Worm (Caenorhabditis elegans): Measurements from ENCODE around the gene F59B8.1.

DNA sequence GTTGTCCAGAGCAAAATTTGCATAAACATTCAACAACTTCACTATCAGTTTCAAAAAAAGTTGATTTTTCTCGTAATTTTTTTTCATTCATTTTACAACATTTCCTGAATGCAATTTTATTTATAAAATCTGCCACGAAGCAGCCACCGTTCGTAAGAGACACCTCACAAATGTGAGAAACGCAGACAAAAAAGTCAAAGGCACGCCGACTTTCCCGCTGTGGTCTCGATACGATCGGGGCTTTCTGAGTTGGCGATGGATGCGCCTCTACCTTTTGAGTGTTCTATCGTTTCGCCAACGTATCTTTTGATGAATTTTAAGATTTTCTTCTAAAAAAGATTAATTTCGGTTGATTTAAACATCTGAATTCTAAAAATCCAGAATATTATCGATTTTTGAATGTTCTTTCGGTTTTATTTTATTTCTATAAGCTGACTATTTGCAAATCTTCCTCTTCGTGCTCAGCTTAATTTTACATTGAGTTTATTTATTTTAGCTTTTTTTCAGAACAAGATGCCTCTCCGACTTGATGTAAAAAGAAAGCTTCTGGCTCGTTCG, 31.2 kb downstream of the F59B8.1 start, which contains the start of gene copb-2:
- no peak for TF ChIP-seq klf-2 (GFP tag; conservative IDR thresholded peaks at IDR 0.05)
- no peak for TF ChIP-seq cog-1 (tag; optimal IDR thresholded peaks at IDR 0.05)
- TF ChIP-seq ztf-29 (GFP tag; IDR thresholded peaks at IDR 0.05): no peak
- TF ChIP-seq T22C8.4 (GFP tag; IDR thresholded peaks at IDR 0.05): no peak
- no peak for TF ChIP-seq ref-1 (GFP tag; conservative IDR thresholded peaks at IDR 0.05)

Data from whole organism, midembryonic.